Fruit fly (Drosophila melanogaster): ENCODE data around the gene plum.

DNA sequence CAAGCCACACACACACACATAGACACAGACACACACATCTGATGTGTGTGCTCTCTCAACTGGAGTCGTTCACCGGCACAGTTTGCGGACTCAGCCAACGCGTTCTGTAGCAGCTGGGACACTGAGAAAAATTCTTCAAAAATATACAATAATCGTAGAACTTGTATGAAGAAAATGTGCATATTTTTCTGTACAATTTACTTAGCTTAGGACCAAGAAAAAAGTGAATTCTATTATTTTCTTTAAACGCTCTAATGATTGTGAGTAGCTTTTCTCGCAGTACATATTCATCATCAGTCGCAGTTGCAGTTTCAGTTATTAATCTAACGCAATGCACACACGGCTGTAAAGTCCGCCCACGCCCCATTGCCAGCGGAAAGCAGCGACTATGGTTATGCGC lies 38.7 kb downstream of the plum start:
- TF ChIP-seq h (optimal IDR thresholded peaks at IDR 0.05) (no peak), Sin3A (optimal IDR thresholded peaks at IDR 0.05) (no peak), psq (optimal IDR thresholded peaks at IDR 0.05) (no peak)
